Worm (Caenorhabditis elegans): Measurements from ENCODE around the gene F44G4.3.

DNA sequence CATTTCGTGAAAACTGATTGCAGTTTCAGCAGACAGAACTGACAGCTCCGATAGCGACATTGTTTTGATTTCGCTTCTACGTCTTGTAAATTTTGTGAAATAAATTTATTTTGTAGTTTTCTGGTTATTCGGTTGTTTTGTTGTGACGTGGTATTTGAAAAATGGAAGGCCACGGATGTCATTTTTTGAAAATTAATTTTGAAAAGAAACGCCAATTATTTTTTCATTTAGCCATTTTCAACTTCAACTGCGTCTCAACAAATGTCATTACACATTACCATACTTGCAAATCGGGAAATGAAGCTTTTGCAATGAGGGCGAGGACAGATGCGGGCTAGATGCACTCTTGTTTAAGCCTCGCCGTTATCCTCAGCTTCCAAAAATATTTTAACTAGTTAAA, 9.5 kb downstream of the F44G4.3 start, which contains the start of gene C18E9.8:
- TF ChIP-seq nfya-2 (GFP tag; IDR thresholded peaks at IDR 0.05), result no peak
- TF ChIP-seq let-607 (tag; optimal IDR thresholded peaks at IDR 0.05), result no peak
- no peak for TF ChIP-seq ceh-58 (GFP tag; IDR thresholded peaks at IDR 0.05)
- TF ChIP-seq gei-17 (GFP tag; optimal IDR thresholded peaks at IDR 0.05), result no peak
- no peak for TF ChIP-seq ekl-4 (GFP tag; IDR thresholded peaks at IDR 0.05)
- no peak for TF ChIP-seq F55B11.4 (tag; optimal IDR thresholded peaks at IDR 0.05; ENCODE audit: borderline replicate concordance, insufficient read depth)
- no peak for TF ChIP-seq sea-2 (GFP tag; IDR thresholded peaks at IDR 0.05)
